Fruit fly (Drosophila melanogaster): ENCODE results near the gene Acsx2.

DNA sequence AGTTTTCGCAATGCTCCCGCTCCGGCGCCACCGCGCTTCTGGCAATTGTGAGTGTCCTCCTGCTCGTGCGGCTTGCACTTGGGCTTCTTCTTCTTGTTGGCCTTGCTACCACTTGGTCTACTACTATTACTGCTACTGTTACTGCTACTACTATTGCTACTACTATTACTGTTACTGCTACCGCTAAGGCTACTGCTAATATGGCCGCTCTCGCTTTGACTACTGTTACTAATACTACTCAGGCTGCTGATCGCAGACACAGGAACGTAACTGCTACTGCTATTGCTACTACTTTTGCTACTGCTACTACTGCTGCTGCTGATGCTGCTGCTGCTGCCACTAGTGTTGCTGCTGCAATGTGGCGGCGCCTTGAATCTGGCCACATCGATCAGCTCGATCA, 18.3 kb downstream of the Acsx2 start:
- TF ChIP-seq CG12605 (GFP tag; IDR thresholded peaks at IDR 0.05) (no peak), CG8301 (tag; optimal IDR thresholded peaks at IDR 0.05) (no peak), CG4496 (GFP tag; IDR thresholded peaks at IDR 0.05) (no peak), CG32121 (GFP tag; IDR thresholded peaks at IDR 0.05) (no peak), CG13204 (GFP tag; optimal IDR thresholded peaks at IDR 0.05) (no peak), CG15710 (tag; optimal IDR thresholded peaks at IDR 0.05) (no peak), CG10348 (GFP tag; IDR thresholded peaks at IDR 0.05) (no peak), EcR (GFP tag; optimal IDR thresholded peaks at IDR 0.05) (no peak), rn (GFP tag; IDR thresholded peaks at IDR 0.05) (no peak), fd96Ca (GFP tag; IDR thresholded peaks at IDR 0.05) (no peak), D1 (tag; optimal IDR thresholded peaks at IDR 0.05) (no peak), CG14655 (GFP tag; optimal IDR thresholded peaks at IDR 0.05) (no peak)
